Worm (Caenorhabditis elegans) whole organism, young adult: ENCODE measurements around the gene F15H10.12.
A peak's percentile ranks its signal among the peaks of the same experiment; 100 is the strongest.

Experiments used
- C06A6.2 ChIP-seq: fragments of 200-800 bp; sonication (Bioruptor generic); conservative IDR thresholded peaks from 2 replicates; pipeline ENCODE4 v1.3.6; 2022; ENCODE audit warnings: missing genetic modification characterization, missing compliant biosample characterization
- C17E4.6 ChIP-seq: fragments of 200-800 bp; sonication (Bioruptor generic); IDR thresholded peaks from 2 replicates; pipeline ENCODE4 v1.3.6; 2022; ENCODE audit warnings: missing genetic modification reagents, missing genetic modification characterization, missing compliant biosample characterization
- D2030.7 ChIP-seq: fragments of 200-800 bp; sonication (Bioruptor generic); IDR thresholded peaks from 2 replicates; pipeline ENCODE4 v1.3.6; 2022; ENCODE audit warnings: missing genetic modification reagents, missing genetic modification characterization, missing compliant biosample characterization
- F33H1.4 ChIP-seq: fragments of 200-800 bp; sonication (Bioruptor generic); IDR thresholded peaks from 2 replicates; pipeline ENCODE4 v1.3.6; 2022; ENCODE audit warnings: missing genetic modification reagents, missing genetic modification characterization, missing compliant biosample characterization
- F37B4.10 ChIP-seq: fragments of 200-800 bp; sonication (Bioruptor generic); IDR thresholded peaks from 2 replicates; pipeline ENCODE4 v1.3.6; 2022; ENCODE audit warnings: missing genetic modification characterization, missing compliant biosample characterization
- F49E8.2 ChIP-seq: sonication (generic microtip); optimal IDR thresholded peaks from 3 replicates; lab custom pipeline; 2017; ENCODE audit warnings: missing genetic modification characterization, mild to moderate bottlenecking, missing compliant biosample characterization, antibody characterized with exemption, moderate library complexity; ENCODE audit not compliant: insufficient read depth
- F57A8.1 ChIP-seq: fragments of 200-800 bp; sonication (Bioruptor generic); optimal IDR thresholded peaks from 2 replicates; lab custom pipeline; 2018; ENCODE audit warnings: mild to moderate bottlenecking, missing genetic modification characterization, moderate library complexity, missing compliant biosample characterization
- K11D2.4 ChIP-seq: fragments of 200-800 bp; sonication (Bioruptor generic); IDR thresholded peaks from 2 replicates; pipeline ENCODE4 v1.3.6; 2022; ENCODE audit warnings: missing genetic modification reagents, missing genetic modification characterization, missing compliant biosample characterization
- Y53F4B.3 ChIP-seq: fragments of 200-800 bp; sonication (Bioruptor generic); IDR thresholded peaks from 2 replicates; pipeline ENCODE4 v1.3.6; 2022; ENCODE audit warnings: missing genetic modification reagents, missing genetic modification characterization, missing compliant biosample characterization
- Y53G8AR.9 ChIP-seq: fragments of 200-800 bp; sonication (Bioruptor generic); conservative IDR thresholded peaks from 2 replicates; pipeline ENCODE4 v1.3.6; 2022; ENCODE audit warnings: missing genetic modification reagents, missing genetic modification characterization, missing compliant biosample characterization
- Y67H2A.10 ChIP-seq: fragments of 200-800 bp; sonication (Bioruptor generic); conservative IDR thresholded peaks from 2 replicates; pipeline ENCODE4 v1.3.6; 2022; ENCODE audit warnings: missing genetic modification reagents, missing genetic modification characterization, missing compliant biosample characterization
- Y79H2A.3 ChIP-seq: fragments of 200-800 bp; sonication (Bioruptor generic); conservative IDR thresholded peaks from 2 replicates; pipeline ENCODE4 v1.3.6; 2022; ENCODE audit warnings: missing genetic modification reagents, missing genetic modification characterization, missing compliant biosample characterization
- akir-1 ChIP-seq: fragments of 200-800 bp; sonication (Bioruptor generic); optimal IDR thresholded peaks from 2 replicates; lab custom pipeline; 2018; ENCODE audit warnings: mild to moderate bottlenecking, missing genetic modification characterization, moderate library complexity, missing compliant biosample characterization
- atf-7 ChIP-seq: sonication (generic microtip); optimal IDR thresholded peaks from 2 replicates; lab custom pipeline; 2017; ENCODE audit warnings: mild to moderate bottlenecking, missing genetic modification characterization, missing compliant biosample characterization
- attf-5 ChIP-seq: fragments of 200-800 bp; sonication (Bioruptor generic); optimal IDR thresholded peaks from 2 replicates; lab custom pipeline; 2018; ENCODE audit warnings: mild to moderate bottlenecking, missing genetic modification characterization, missing compliant biosample characterization
- attf-6 ChIP-seq: fragments of 200-800 bp; sonication (Bioruptor generic); IDR thresholded peaks from 2 replicates; pipeline ENCODE4 v1.3.6; 2022; ENCODE audit warnings: missing genetic modification reagents, missing genetic modification characterization, missing compliant biosample characterization
- bed-2 ChIP-seq: fragments of 200-800 bp; sonication (Bioruptor generic); IDR thresholded peaks from 2 replicates; pipeline ENCODE4 v1.3.6; 2022; ENCODE audit warnings: missing genetic modification reagents, missing genetic modification characterization, missing compliant biosample characterization
- cebp-1 ChIP-seq, 2 experiments: fragments of 200-800 bp in 1 of 2; sonication (Bioruptor generic) in 1 of 2; sonication (generic microtip) in 1 of 2; IDR thresholded peaks in 1 of 2; optimal IDR thresholded peaks in 1 of 2; 2 replicates each; pipeline versions ENCODE4 v1.3.6 to Lab custom; 2017 to 2022; ENCODE audit warnings: missing compliant biosample characterization in 2 of 2, missing genetic modification characterization in 2 of 2, mild to moderate bottlenecking in 1 of 2, missing genetic modification reagents in 1 of 2, moderate library complexity in 1 of 2
- ceh-27 ChIP-seq: fragments of 200-800 bp; sonication (Bioruptor generic); optimal IDR thresholded peaks from 2 replicates; lab custom pipeline; 2018; ENCODE audit warnings: mild to moderate bottlenecking, missing genetic modification characterization, moderate library complexity, missing compliant biosample characterization
- ceh-91 ChIP-seq: fragments of 200-800 bp; sonication (Bioruptor generic); IDR thresholded peaks from 2 replicates; pipeline ENCODE4 v1.3.6; 2022; ENCODE audit warnings: missing genetic modification reagents, missing genetic modification characterization, missing compliant biosample characterization
- dox-1 ChIP-seq: fragments of 200-800 bp; sonication (Bioruptor generic); IDR thresholded peaks from 2 replicates; pipeline ENCODE4 v1.3.6; 2022; ENCODE audit warnings: missing genetic modification reagents, missing genetic modification characterization, missing compliant biosample characterization
- dpff-1 ChIP-seq: sonication (generic microtip); optimal IDR thresholded peaks from 2 replicates; lab custom pipeline; 2017; ENCODE audit warnings: mild to moderate bottlenecking, missing genetic modification characterization, missing compliant biosample characterization
- dpl-1 ChIP-seq: fragments of 150-350 bp; optimal IDR thresholded peaks from 2 replicates; lab custom pipeline; 2014; ENCODE audit warnings: missing biosample characterization, missing genetic modification reagents, missing genetic modification characterization
- egl-44 ChIP-seq: fragments of 200-800 bp; sonication (Bioruptor generic); IDR thresholded peaks from 2 replicates; pipeline ENCODE4 v1.3.6; 2022; ENCODE audit warnings: missing genetic modification reagents, missing genetic modification characterization, missing compliant biosample characterization
- hlh-26 ChIP-seq: fragments of 200-800 bp; sonication (Bioruptor generic); conservative IDR thresholded peaks from 2 replicates; pipeline ENCODE4 v1.3.6; 2022; ENCODE audit warnings: missing genetic modification reagents, missing genetic modification characterization, missing compliant biosample characterization
- hsf-1 ChIP-seq: fragments of 200-800 bp; sonication (Bioruptor generic); IDR thresholded peaks from 2 replicates; pipeline ENCODE4 v1.3.6; 2022; ENCODE audit warnings: missing genetic modification reagents, missing genetic modification characterization, missing compliant biosample characterization
- lir-1 ChIP-seq: fragments of 200-800 bp; sonication (Bioruptor generic); conservative IDR thresholded peaks from 2 replicates; pipeline ENCODE4 v1.3.6; 2022; ENCODE audit warnings: missing genetic modification reagents, missing genetic modification characterization, missing compliant biosample characterization
- lsl-1 ChIP-seq: fragments of 200-800 bp; sonication (Bioruptor generic); optimal IDR thresholded peaks from 2 replicates; lab custom pipeline; 2018; ENCODE audit warnings: mild to moderate bottlenecking, missing genetic modification characterization, moderate library complexity, missing compliant biosample characterization
- lsy-27 ChIP-seq: sonication (generic microtip); optimal IDR thresholded peaks from 2 replicates; lab custom pipeline; 2017; ENCODE audit warnings: missing genetic modification characterization, mild to moderate bottlenecking, missing compliant biosample characterization, antibody characterized with exemption, missing genotype, borderline replicate concordance; ENCODE audit not compliant: insufficient read depth
- madf-10 ChIP-seq: sonication (generic microtip); optimal IDR thresholded peaks from 2 replicates; lab custom pipeline; 2016; ENCODE audit warnings: mild to moderate bottlenecking, missing genetic modification characterization, missing compliant biosample characterization
- madf-6 ChIP-seq: fragments of 200-800 bp; sonication (Bioruptor generic); IDR thresholded peaks from 2 replicates; pipeline ENCODE4 v1.3.6; 2022; ENCODE audit warnings: missing genetic modification reagents, missing genetic modification characterization, missing compliant biosample characterization
- mcd-1 ChIP-seq: fragments of 200-800 bp; sonication (Bioruptor generic); IDR thresholded peaks from 2 replicates; pipeline ENCODE4 v1.3.6; 2022; ENCODE audit warnings: missing genetic modification reagents, missing genetic modification characterization, missing compliant biosample characterization
- mel-28 ChIP-seq: sonication (generic microtip); optimal IDR thresholded peaks from 2 replicates; lab custom pipeline; 2016; ENCODE audit warnings: borderline replicate concordance, mild to moderate bottlenecking, missing genetic modification characterization, missing compliant biosample characterization
- mxl-1 ChIP-seq: sonication (generic microtip); optimal IDR thresholded peaks from 2 replicates; lab custom pipeline; 2016; ENCODE audit warnings: missing genetic modification characterization, missing compliant biosample characterization
- nhr-120 ChIP-seq: fragments of 200-800 bp; sonication (Bioruptor generic); IDR thresholded peaks from 2 replicates; pipeline ENCODE4 v1.3.6; 2022; ENCODE audit warnings: missing genetic modification characterization, missing compliant biosample characterization
- pha-4 ChIP-seq: fragments of 150-350 bp; sonication (generic microtip); optimal IDR thresholded peaks from 2 replicates; lab custom pipeline; 2014; ENCODE audit warnings: missing biosample characterization, missing genetic modification reagents, missing genetic modification characterization
- rpc-1 ChIP-seq, 2 experiments: fragments of 150-350 bp in 1 of 2; sonication (generic microtip) in 1 of 2; optimal IDR thresholded peaks; 2 replicates each; lab custom pipeline; 2014 to 2018; ENCODE audit warnings: missing biosample characterization in 1 of 2, missing genetic modification characterization in 1 of 2, missing genetic modification reagents in 1 of 2, missing genotype in 1 of 2
- snpc-1.3 ChIP-seq: sonication (generic microtip); optimal IDR thresholded peaks from 2 replicates; lab custom pipeline; 2017; ENCODE audit warnings: missing genetic modification characterization, mild to moderate bottlenecking, missing compliant biosample characterization, antibody characterized with exemption, moderate library complexity, missing genotype, missing genetic modification reagents; ENCODE audit not compliant: insufficient read depth
- snpc-4 ChIP-seq, 5 experiments: fragments of 150-350 bp in 1 of 5; sonication (generic microtip) in 4 of 5; optimal IDR thresholded peaks; 2 replicates each; lab custom pipeline; 2014 to 2018; ENCODE audit warnings: missing genetic modification characterization in 5 of 5, missing biosample characterization in 3 of 5, antibody characterized with exemption in 2 of 5, mild to moderate bottlenecking in 2 of 5, missing compliant biosample characterization in 2 of 5, missing genotype in 2 of 5, moderate library complexity in 2 of 5, missing genetic modification reagents in 1 of 5
- tbp1 ChIP-seq: fragments of 200-800 bp; sonication (Bioruptor generic); optimal IDR thresholded peaks from 2 replicates; lab custom pipeline; 2018; ENCODE audit warnings: mild to moderate bottlenecking, missing genetic modification characterization, missing compliant biosample characterization
- tbx-9 ChIP-seq: sonication (generic microtip); optimal IDR thresholded peaks from 2 replicates; lab custom pipeline; 2016; ENCODE audit warnings: borderline replicate concordance, missing genetic modification characterization, inconsistent platforms, missing compliant biosample characterization
- xnd-1 ChIP-seq: sonication (generic microtip); optimal IDR thresholded peaks from 2 replicates; lab custom pipeline; 2016; ENCODE audit warnings: missing genotype, missing genetic modification reagents, missing genetic modification characterization, missing compliant biosample characterization
- zfh-2 ChIP-seq: fragments of 200-800 bp; sonication (Bioruptor generic); conservative IDR thresholded peaks from 2 replicates; pipeline ENCODE4 v1.3.6; 2022; ENCODE audit warnings: missing genetic modification reagents, missing genetic modification characterization, missing compliant biosample characterization
- ztf-18 ChIP-seq: sonication (generic microtip); optimal IDR thresholded peaks from 2 replicates; lab custom pipeline; 2016; ENCODE audit warnings: missing genotype, mild to moderate bottlenecking, missing genetic modification characterization, missing compliant biosample characterization
- ztf-26 ChIP-seq: sonication (generic microtip); optimal IDR thresholded peaks from 2 replicates; lab custom pipeline; 2017; ENCODE audit warnings: missing genetic modification characterization, missing compliant biosample characterization
- ztf-28 ChIP-seq: fragments of 200-800 bp; sonication (Bioruptor generic); IDR thresholded peaks from 2 replicates; pipeline ENCODE4 v1.3.6; 2022; ENCODE audit warnings: missing genetic modification reagents, missing genetic modification characterization, missing compliant biosample characterization

F15H10.12 gene

ce11 chrV:10361830-10362397 lies 48.0 kb downstream of the F15H10.12 start, which contains the start of gene cash-1 (continued):
- TF ChIP-seq nhr-120 (GFP tag; lab: Robert Waterston, UW) (no peak), madf-10 (tag; lab: Kevin White, UChicago) (peak; percentile 17), dpff-1 (tag; lab: Kevin White, UChicago) (no peak), mel-28 (tag; lab: Kevin White, UChicago) (no peak), akir-1 (GFP tag; lab: Kevin White, UChicago) (no peak), ztf-28 (no peak), mxl-1 (tag; lab: Kevin White, UChicago) (no peak), tbx-9 (no peak), F33H1.4 (GFP tag; lab: Robert Waterston, UW) (peak; percentile 54), dpl-1 (GFP tag; lab: Kevin White, UChicago) (peak; percentile 68), Y53G8AR.9 (GFP tag; lab: Robert Waterston, UW) (no peak), lsl-1 (peak; percentile 69), egl-44 (no peak), hsf-1 (GFP tag; lab: Robert Waterston, UW) (no peak), ztf-26 (tag; lab: Kevin White, UChicago) (no peak), Y79H2A.3 (GFP tag; lab: Robert Waterston, UW) (no peak), D2030.7 (peak; percentile 68), K11D2.4 (GFP tag; lab: Robert Waterston, UW) (no peak), atf-7 (no peak), mcd-1 (GFP tag; lab: Robert Waterston, UW) (peak; percentile 86), attf-6 (GFP tag; lab: Robert Waterston, UW) (peak; percentile 38; the same call in 1 of the 2 replicates), madf-6 (GFP tag; lab: Robert Waterston, UW) (peak; percentile 85), lir-1 (GFP tag; lab: Robert Waterston, UW) (no peak), lsy-27 (peak; percentile 61), snpc-4 (GFP tag; optimal IDR thresholded peaks at IDR 0.05; lab: Kevin White, UChicago) (no peak), snpc-4 (tag; optimal IDR thresholded peaks at IDR 0.05; lab: Kevin White, UChicago) (peak in 3 of 4 experiments; percentile 43 to 64 (median 52)), zfh-2 (no peak), snpc-1.3 (tag; lab: Kevin White, UChicago) (no peak), attf-5 (peak; percentile 88), Y67H2A.10 (GFP tag; lab: Robert Waterston, UW) (no peak; the same call in 1 of the 2 replicates), xnd-1 (tag; lab: Kevin White, UChicago) (peak; percentile 43), F49E8.2 (tag; lab: Kevin White, UChicago) (peak; percentile 51), dox-1 (GFP tag; lab: Robert Waterston, UW) (peak; percentile 88), F37B4.10 (GFP tag; lab: Robert Waterston, UW) (no peak), rpc-1 (optimal IDR thresholded peaks at IDR 0.05; lab: Kevin White, UChicago) (no peak), rpc-1 (tag; optimal IDR thresholded peaks at IDR 0.05; lab: Kevin White, UChicago) (no peak), C06A6.2 (GFP tag; lab: Robert Waterston, UW) (no peak), Y53F4B.3 (GFP tag; lab: Robert Waterston, UW) (no peak), ztf-18 (tag; lab: Kevin White, UChicago) (peak; percentile 51), pha-4 (peak; percentile 8), bed-2 (GFP tag; lab: Robert Waterston, UW) (no peak), C17E4.6 (GFP tag; lab: Robert Waterston, UW) (no peak), hlh-26 (GFP tag; lab: Robert Waterston, UW) (no peak), F57A8.1 (GFP tag; lab: Kevin White, UChicago) (no peak), ceh-27 (GFP tag; lab: Kevin White, UChicago) (peak; percentile 50), tbp1 (GFP tag; lab: Kevin White, UChicago) (peak; percentile 53), cebp-1 (GFP tag; IDR thresholded peaks at IDR 0.05; lab: Robert Waterston, UW) (peak; percentile 45; the same call in 1 of the 2 replicates), cebp-1 (tag; optimal IDR thresholded peaks at IDR 0.05; lab: Kevin White, UChicago) (peak; percentile 58), ceh-91 (GFP tag; lab: Robert Waterston, UW) (peak; percentile 66)
